Worm (Caenorhabditis elegans) whole organism, midembryonic: ENCODE results near the gene T02C5.1.
A peak's percentile ranks its signal among the peaks of the same experiment; 100 is the strongest.

ENCODE experiments used
- T22C8.4 ChIP-seq: fragments of 200-800 bp; sonication (Bioruptor generic); IDR thresholded peaks from 2 replicates; pipeline ENCODE4 v1.3.6; 2022; ENCODE audit warnings: missing genetic modification characterization, missing compliant biosample characterization
- cog-1 ChIP-seq: sonication (generic microtip); optimal IDR thresholded peaks from 2 replicates; lab custom pipeline; 2016; ENCODE audit warnings: missing genetic modification characterization, missing compliant biosample characterization
- flt-1 ChIP-seq: fragments of 200-800 bp; sonication (Bioruptor generic); IDR thresholded peaks from 2 replicates; pipeline ENCODE4 v1.3.6; 2022; ENCODE audit warnings: missing genetic modification characterization, missing compliant biosample characterization
- klf-2 ChIP-seq: fragments of 200-800 bp; sonication (Bioruptor generic); conservative IDR thresholded peaks from 2 replicates; pipeline ENCODE4 v1.3.6; 2022; ENCODE audit warnings: missing genetic modification reagents, missing genetic modification characterization, missing compliant biosample characterization
- med-1 ChIP-seq: sonication (generic microtip); optimal IDR thresholded peaks from 2 replicates; lab custom pipeline; 2017; ENCODE audit warnings: missing genetic modification characterization, mild to moderate bottlenecking, missing compliant biosample characterization, antibody characterized with exemption, missing genetic modification reagents; ENCODE audit not compliant: insufficient read depth
- ref-1 ChIP-seq: fragments of 200-800 bp; sonication (Bioruptor generic); conservative IDR thresholded peaks from 2 replicates; pipeline ENCODE4 v1.3.6; 2022; ENCODE audit warnings: missing genetic modification reagents, missing genetic modification characterization, missing compliant biosample characterization
- tab-1 ChIP-seq: fragments of 200-800 bp; sonication (Bioruptor generic); IDR thresholded peaks from 2 replicates; pipeline ENCODE4 v1.3.6; 2022; ENCODE audit warnings: missing genetic modification characterization, missing compliant biosample characterization
- ztf-23 ChIP-seq: fragments of 200-800 bp; sonication (Bioruptor generic); IDR thresholded peaks from 2 replicates; pipeline ENCODE4 v1.3.6; 2022; ENCODE audit warnings: missing genetic modification reagents, missing genetic modification characterization, missing compliant biosample characterization
- ztf-29 ChIP-seq: fragments of 200-800 bp; sonication (Bioruptor generic); IDR thresholded peaks from 2 replicates; pipeline ENCODE4 v1.3.6; 2022; ENCODE audit warnings: missing genetic modification reagents, missing genetic modification characterization, missing compliant biosample characterization

T02C5.1 gene

DNA sequence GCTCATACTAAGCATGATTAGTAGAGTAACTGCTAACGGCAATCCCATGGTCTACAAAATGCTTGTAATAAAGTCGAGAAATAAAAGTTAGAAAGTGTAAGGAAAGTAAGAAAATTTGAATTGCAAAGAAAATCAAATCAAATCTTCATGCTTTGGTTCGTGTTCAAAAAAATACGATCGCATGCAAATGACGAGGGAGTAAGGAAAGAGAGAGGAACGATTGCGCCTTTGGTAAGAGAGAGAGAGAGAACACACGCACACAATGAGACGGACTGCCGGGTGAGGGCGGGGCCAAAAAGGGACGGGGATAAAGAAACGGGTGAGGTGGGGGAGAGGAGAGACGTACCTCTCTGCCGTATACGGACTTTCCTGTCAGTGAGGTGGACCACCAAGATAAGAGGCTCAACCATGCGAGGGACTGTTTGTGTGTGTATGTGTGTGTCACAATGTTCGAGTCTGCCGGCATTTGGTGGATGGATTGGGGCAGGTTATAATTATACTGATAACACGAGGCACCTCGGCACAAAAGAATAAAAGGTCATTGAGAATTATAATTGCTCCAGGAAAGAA, 11.2 kb downstream of the T02C5.1 start, which contains the start of gene igcm-3:
igcm-3 (minus strand) TSS at position 51 of the 570 bp plus-strand sequence.
- TF ChIP-seq ztf-29 (0 out of 2 replicates have a peak, but pooled peaks have one; percentile 13), ref-1 (GFP tag; lab: Robert Waterston, UW) (no peak), tab-1 (GFP tag; lab: Robert Waterston, UW) (no peak), flt-1 (GFP tag; lab: Robert Waterston, UW) (peak; percentile 64), T22C8.4 (GFP tag; lab: Robert Waterston, UW) (no peak), klf-2 (peak; percentile 51; the same call in 1 of the 2 replicates), cog-1 (tag; lab: Kevin White, UChicago) (no peak)

DNA sequence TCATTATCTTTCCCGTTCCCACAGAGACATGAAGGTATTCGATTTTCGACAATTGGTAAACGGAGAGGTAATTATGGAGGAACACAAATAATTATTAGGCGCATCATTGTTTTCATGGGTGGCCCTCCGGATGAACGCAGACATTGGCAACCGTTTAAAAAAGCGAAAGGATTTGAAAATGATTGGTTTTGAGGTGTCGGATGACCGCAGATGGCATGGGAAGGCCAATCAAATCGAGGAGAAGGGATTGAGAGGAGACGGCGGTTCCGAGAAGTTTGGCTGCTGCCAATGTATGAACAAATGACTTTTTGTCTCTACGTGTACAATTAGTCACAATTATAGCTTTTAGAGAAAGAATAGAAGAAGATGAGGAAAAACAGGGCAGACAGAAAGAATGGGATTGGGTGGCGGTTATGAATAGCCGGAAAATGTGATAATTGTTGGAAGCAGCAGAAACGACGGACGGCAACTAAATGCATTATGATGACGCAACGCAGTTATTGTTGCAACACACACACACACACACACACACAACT, 12.8 kb downstream of the T02C5.1 start:
- no peak for TF ChIP-seq tab-1 (GFP tag; lab: Robert Waterston, UW)
- TF ChIP-seq ref-1 (GFP tag; lab: Robert Waterston, UW), result no peak
- TF ChIP-seq T22C8.4 (GFP tag; lab: Robert Waterston, UW), result no peak
- no peak for TF ChIP-seq cog-1 (tag; lab: Kevin White, UChicago)
- no peak for TF ChIP-seq med-1 (GFP tag; lab: Kevin White, UChicago)
- TF ChIP-seq ztf-23 (GFP tag; lab: Robert Waterston, UW), result no peak
- TF ChIP-seq klf-2, result no peak
- TF ChIP-seq flt-1 (GFP tag; lab: Robert Waterston, UW), result no peak
- TF ChIP-seq ztf-29, result no peak

- no peak for TF ChIP-seq cog-1 (tag; lab: Kevin White, UChicago)
- TF ChIP-seq tab-1 (GFP tag; lab: Robert Waterston, UW), result no peak
- no peak for TF ChIP-seq med-1 (GFP tag; lab: Kevin White, UChicago)
- TF ChIP-seq ztf-29, result no peak
- TF ChIP-seq klf-2, result no peak
- TF ChIP-seq ztf-23 (GFP tag; lab: Robert Waterston, UW), result no peak
- no peak for TF ChIP-seq T22C8.4 (GFP tag; lab: Robert Waterston, UW)
Observed at ce11 chrX:2709183-2709582, 14.5 kb downstream of the T02C5.1 start.

DNA sequence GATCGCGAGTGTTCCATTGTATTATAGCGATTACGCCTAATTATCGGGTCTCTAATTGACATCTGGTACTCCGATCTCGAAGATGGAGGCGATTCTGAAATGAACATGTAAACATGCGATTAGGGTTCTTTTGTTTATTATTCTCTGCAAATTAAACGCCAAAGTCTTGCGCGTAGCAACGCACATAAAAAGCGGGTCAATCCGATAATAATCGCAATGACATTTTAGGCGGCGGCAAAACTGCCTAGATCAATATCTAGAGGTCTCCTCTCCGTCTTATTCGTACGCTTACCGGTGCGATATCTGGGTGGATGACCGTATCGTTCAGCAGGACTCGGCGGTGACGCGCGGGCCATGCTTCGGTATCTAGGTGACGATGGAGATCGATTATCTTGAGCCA, 18.3 kb downstream of the T02C5.1 start:
- TF ChIP-seq klf-2 (no peak), cog-1 (tag; lab: Kevin White, UChicago) (peak; percentile 26)

ce11 chrX:2727681-2728080, 33.0 kb downstream of the T02C5.1 start:
- no peak for TF ChIP-seq ztf-23 (GFP tag; lab: Robert Waterston, UW)
- TF ChIP-seq flt-1 (GFP tag; lab: Robert Waterston, UW), result no peak
- no peak for TF ChIP-seq med-1 (GFP tag; lab: Kevin White, UChicago)
- no peak for TF ChIP-seq klf-2
- TF ChIP-seq cog-1 (tag; lab: Kevin White, UChicago), result no peak
- TF ChIP-seq ztf-29, result no peak
- no peak for TF ChIP-seq tab-1 (GFP tag; lab: Robert Waterston, UW)
- TF ChIP-seq T22C8.4 (GFP tag; lab: Robert Waterston, UW), result no peak
- no peak for TF ChIP-seq ref-1 (GFP tag; lab: Robert Waterston, UW)

DNA sequence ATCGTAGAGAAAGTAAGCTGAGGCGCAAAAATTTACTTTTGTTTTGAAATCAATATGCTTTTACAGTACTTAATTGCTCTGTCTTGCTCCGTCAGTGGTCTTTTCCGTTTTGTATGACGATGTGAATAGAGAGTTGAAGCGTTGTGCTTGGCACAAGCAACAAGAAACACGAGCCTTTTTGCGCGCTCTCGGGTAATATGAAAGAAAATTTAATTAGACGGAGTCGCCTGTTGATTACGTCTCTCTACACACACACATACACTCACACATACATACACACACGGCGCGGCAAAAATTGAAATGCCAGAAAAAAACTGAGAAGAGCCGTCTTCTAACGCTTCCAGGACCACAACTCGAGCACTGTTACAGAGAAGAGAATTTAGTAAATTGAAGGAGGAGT, 35.1 kb downstream of the T02C5.1 start:
- TF ChIP-seq klf-2 (no peak), cog-1 (tag; lab: Kevin White, UChicago) (no peak), T22C8.4 (GFP tag; lab: Robert Waterston, UW) (no peak), ztf-29 (no peak), flt-1 (GFP tag; lab: Robert Waterston, UW) (no peak)

DNA sequence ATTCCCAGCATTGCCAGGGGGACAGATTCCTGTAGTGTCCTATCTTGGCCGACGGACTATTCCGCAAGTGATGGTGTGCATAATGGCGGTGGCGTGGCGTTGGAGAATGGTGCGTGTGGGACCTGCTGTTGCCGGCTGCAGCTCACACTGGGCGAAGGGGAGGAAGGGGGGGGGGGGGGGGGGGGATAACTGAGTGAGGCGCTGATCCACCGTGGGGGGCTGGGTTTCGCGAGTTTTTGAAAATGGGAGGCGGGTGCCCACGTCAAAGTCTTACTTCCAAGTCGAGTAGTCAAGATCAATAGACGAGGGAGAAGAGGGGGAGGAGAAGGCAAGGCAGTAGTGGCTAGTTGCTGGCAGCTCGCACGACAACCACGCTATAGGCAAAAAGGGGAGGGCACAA, 36.7 kb downstream of the T02C5.1 start:
- TF ChIP-seq ref-1 (GFP tag; lab: Robert Waterston, UW) (no peak), cog-1 (tag; lab: Kevin White, UChicago) (no peak), klf-2 (no peak), tab-1 (GFP tag; lab: Robert Waterston, UW) (no peak), ztf-23 (GFP tag; lab: Robert Waterston, UW) (no peak), T22C8.4 (GFP tag; lab: Robert Waterston, UW) (no peak), ztf-29 (no peak), flt-1 (GFP tag; lab: Robert Waterston, UW) (no peak), med-1 (GFP tag; lab: Kevin White, UChicago) (no peak)
